Worm (Caenorhabditis elegans) whole organism, late embryonic: ENCODE results near the gene fbxa-218.

Experiments
- C08G9.2 ChIP-seq: sonication (generic microtip); optimal IDR thresholded peaks from 2 replicates; lab custom pipeline; 2016; ENCODE audit warnings: mild to moderate bottlenecking, missing genetic modification characterization, moderate library complexity, missing compliant biosample characterization
- C38D4.7 ChIP-seq: fragments of 200-800 bp; sonication (Bioruptor generic); optimal IDR thresholded peaks from 2 replicates; lab custom pipeline; 2018; ENCODE audit warnings: mild to moderate bottlenecking, missing genetic modification characterization, moderate library complexity, missing compliant biosample characterization
- ahr-1 ChIP-seq: sonication (generic microtip); optimal IDR thresholded peaks from 2 replicates; lab custom pipeline; 2016; ENCODE audit warnings: missing genetic modification characterization, missing compliant biosample characterization
- ama-1 ChIP-seq: fragments of 150-350 bp; optimal IDR thresholded peaks from 2 replicates; lab custom pipeline; 2014
- ceh-14 ChIP-seq: sonication (generic microtip); optimal IDR thresholded peaks from 2 replicates; lab custom pipeline; 2016; ENCODE audit warnings: missing genotype, missing genetic modification characterization, missing compliant biosample characterization
- ceh-18 ChIP-seq: sonication (generic microtip); optimal IDR thresholded peaks from 2 replicates; lab custom pipeline; 2016; ENCODE audit warnings: missing genetic modification characterization, missing compliant biosample characterization
- ceh-22 ChIP-seq: sonication (generic microtip); optimal IDR thresholded peaks from 2 replicates; lab custom pipeline; 2017; ENCODE audit warnings: missing biosample characterization, missing genetic modification characterization
- ceh-24 ChIP-seq: sonication (generic microtip); optimal IDR thresholded peaks from 2 replicates; lab custom pipeline; 2016; ENCODE audit warnings: mild to moderate bottlenecking, missing genetic modification characterization, missing compliant biosample characterization
- ceh-30 ChIP-seq: fragments of 150-350 bp; optimal IDR thresholded peaks from 2 replicates; lab custom pipeline; 2014; ENCODE audit warnings: missing biosample characterization, missing genetic modification characterization
- ceh-31 ChIP-seq: sonication (generic microtip); optimal IDR thresholded peaks from 2 replicates; lab custom pipeline; 2016; ENCODE audit warnings: missing genetic modification characterization, missing compliant biosample characterization
- ceh-34 ChIP-seq: sonication (generic microtip); optimal IDR thresholded peaks from 2 replicates; lab custom pipeline; 2016; ENCODE audit warnings: mild to moderate bottlenecking, missing genetic modification characterization, missing compliant biosample characterization
- ceh-9 ChIP-seq: sonication (generic microtip); optimal IDR thresholded peaks from 2 replicates; lab custom pipeline; 2016; ENCODE audit warnings: mild to moderate bottlenecking, missing genetic modification characterization, inconsistent platforms, missing compliant biosample characterization
- dmd-4 ChIP-seq: sonication (generic microtip); optimal IDR thresholded peaks from 2 replicates; lab custom pipeline; 2016; ENCODE audit warnings: borderline replicate concordance, missing genetic modification characterization, missing compliant biosample characterization
- dve-1 ChIP-seq: sonication (generic microtip); optimal IDR thresholded peaks from 2 replicates; lab custom pipeline; 2017; ENCODE audit warnings: antibody characterized with exemption, mild to moderate bottlenecking, missing genetic modification characterization, missing compliant biosample characterization
- elt-2 ChIP-seq: sonication (generic microtip); optimal IDR thresholded peaks from 2 replicates; lab custom pipeline; 2016; ENCODE audit warnings: missing genetic modification reagents, missing genetic modification characterization, missing compliant biosample characterization
- eyg-1 ChIP-seq: sonication (generic microtip); optimal IDR thresholded peaks from 2 replicates; lab custom pipeline; 2016; ENCODE audit warnings: missing genotype, missing genetic modification characterization, missing compliant biosample characterization
- hlh-13 ChIP-seq: fragments of 200-800 bp; sonication (Bioruptor generic); optimal IDR thresholded peaks from 2 replicates; lab custom pipeline; 2018; ENCODE audit warnings: mild to moderate bottlenecking, missing genetic modification characterization, missing compliant biosample characterization
- hlh-15 ChIP-seq: sonication (generic microtip); optimal IDR thresholded peaks from 2 replicates; lab custom pipeline; 2016; ENCODE audit warnings: missing genetic modification characterization, missing compliant biosample characterization
- hlh-30 ChIP-seq: sonication (generic microtip); optimal IDR thresholded peaks from 2 replicates; lab custom pipeline; 2017; ENCODE audit warnings: antibody characterized with exemption, missing genetic modification characterization, missing compliant biosample characterization; ENCODE audit not compliant: insufficient read depth
- hlh-6 ChIP-seq: sonication (generic microtip); optimal IDR thresholded peaks from 2 replicates; lab custom pipeline; 2016; ENCODE audit warnings: missing genotype, missing genetic modification characterization, missing compliant biosample characterization
- mec-3 ChIP-seq: sonication (generic microtip); optimal IDR thresholded peaks from 2 replicates; lab custom pipeline; 2016; ENCODE audit warnings: borderline replicate concordance, missing genetic modification characterization, missing compliant biosample characterization
- nfya-1 ChIP-seq: sonication (generic microtip); optimal IDR thresholded peaks from 2 replicates; lab custom pipeline; 2017; ENCODE audit warnings: missing genetic modification characterization, mild to moderate bottlenecking, missing compliant biosample characterization, antibody characterized with exemption, moderate library complexity
- nhr-232 ChIP-seq: sonication (generic microtip); optimal IDR thresholded peaks from 2 replicates; lab custom pipeline; 2016; ENCODE audit warnings: missing genetic modification characterization, missing compliant biosample characterization
- npax-4 ChIP-seq: sonication (generic microtip); optimal IDR thresholded peaks from 2 replicates; lab custom pipeline; 2016; ENCODE audit warnings: missing genetic modification characterization, missing compliant biosample characterization
- odd-2 ChIP-seq: sonication (generic microtip); optimal IDR thresholded peaks from 2 replicates; lab custom pipeline; 2017; ENCODE audit warnings: antibody characterized with exemption, mild to moderate bottlenecking, missing genetic modification characterization, missing compliant biosample characterization
- pax-1 ChIP-seq: fragments of 150-350 bp; optimal IDR thresholded peaks from 2 replicates; lab custom pipeline; 2014; ENCODE audit warnings: missing biosample characterization, missing genetic modification characterization
- pqm-1 ChIP-seq: sonication (generic microtip); optimal IDR thresholded peaks from 2 replicates; lab custom pipeline; 2016; ENCODE audit warnings: missing genetic modification characterization, missing compliant biosample characterization
- ref-2 ChIP-seq: sonication (generic microtip); optimal IDR thresholded peaks from 2 replicates; lab custom pipeline; 2016; ENCODE audit warnings: missing genetic modification characterization, missing compliant biosample characterization
- rnt-1 ChIP-seq: sonication (generic microtip); optimal IDR thresholded peaks from 2 replicates; lab custom pipeline; 2016; ENCODE audit warnings: missing genetic modification characterization, missing compliant biosample characterization
- sox-2 ChIP-seq: fragments of 200-800 bp; sonication (Bioruptor generic); IDR thresholded peaks from 2 replicates; pipeline ENCODE4 v1.3.6; 2022; ENCODE audit warnings: missing genetic modification reagents, missing genetic modification characterization, missing compliant biosample characterization
- sox-4 ChIP-seq: sonication (generic microtip); optimal IDR thresholded peaks from 2 replicates; lab custom pipeline; 2017; ENCODE audit warnings: mild to moderate bottlenecking, missing genetic modification characterization, inconsistent platforms, missing compliant biosample characterization
- syd-9 ChIP-seq: sonication (generic microtip); optimal IDR thresholded peaks from 2 replicates; lab custom pipeline; 2016; ENCODE audit warnings: mild to moderate bottlenecking, missing genetic modification characterization, moderate library complexity, missing compliant biosample characterization
- tbx-2 ChIP-seq: sonication (generic microtip); optimal IDR thresholded peaks from 2 replicates; lab custom pipeline; 2016; ENCODE audit warnings: missing genetic modification characterization, missing compliant biosample characterization
- ttx-3 ChIP-seq: sonication (generic microtip); optimal IDR thresholded peaks from 2 replicates; lab custom pipeline; 2016; ENCODE audit warnings: missing genetic modification reagents, missing genetic modification characterization, missing compliant biosample characterization
- unc-42 ChIP-seq: sonication (generic microtip); optimal IDR thresholded peaks from 2 replicates; lab custom pipeline; 2016; ENCODE audit warnings: missing genotype, missing genetic modification characterization, missing compliant biosample characterization
- unc-55 ChIP-seq: sonication (generic microtip); optimal IDR thresholded peaks from 2 replicates; lab custom pipeline; 2017; ENCODE audit warnings: missing biosample characterization, missing genetic modification reagents, missing genetic modification characterization
- unc-86 ChIP-seq: sonication (generic microtip); optimal IDR thresholded peaks from 2 replicates; lab custom pipeline; 2016; ENCODE audit warnings: missing genetic modification characterization, missing compliant biosample characterization
- ztf-16 ChIP-seq: sonication (generic microtip); optimal IDR thresholded peaks from 2 replicates; lab custom pipeline; 2017; ENCODE audit warnings: missing genetic modification characterization, missing compliant biosample characterization

The fbxa-218 gene

ce11 chrIII:12445223-12445622 is 8.9 kb downstream of the fbxa-218 start:
- TF ChIP-seq ceh-14 (tag; lab: Kevin White, UChicago) = no peak
- TF ChIP-seq C08G9.2 = no peak
- no peak for TF ChIP-seq nhr-232 (tag; lab: Kevin White, UChicago)
- TF ChIP-seq ttx-3 (tag; lab: Kevin White, UChicago) = no peak
- TF ChIP-seq ceh-34 (tag; lab: Kevin White, UChicago) = no peak
- TF ChIP-seq C38D4.7 (GFP tag; lab: Kevin White, UChicago) = no peak
- no peak for TF ChIP-seq syd-9 (tag; lab: Kevin White, UChicago)
- no peak for TF ChIP-seq sox-4 (tag; lab: Kevin White, UChicago)
- no peak for TF ChIP-seq ama-1 (lab: Kevin White, UChicago)
- no peak for TF ChIP-seq ceh-18 (tag; lab: Kevin White, UChicago)
- TF ChIP-seq ztf-16 (tag; lab: Kevin White, UChicago) = no peak
- no peak for TF ChIP-seq odd-2 (tag; lab: Kevin White, UChicago)
- no peak for TF ChIP-seq ceh-30 (tag; lab: Kevin White, UChicago)
- no peak for TF ChIP-seq dmd-4
- TF ChIP-seq hlh-13 (GFP tag; lab: Kevin White, UChicago) = no peak
- no peak for TF ChIP-seq ceh-9 (tag; lab: Kevin White, UChicago)
- TF ChIP-seq ahr-1 = no peak
- TF ChIP-seq eyg-1 (tag; lab: Kevin White, UChicago) = no peak
- no peak for TF ChIP-seq hlh-15 (tag; lab: Kevin White, UChicago)
- no peak for TF ChIP-seq tbx-2

ce11 chrIII:12445991-12446502 is 9.7 kb downstream of the fbxa-218 start, which contains the start of gene Y49E10.18:
Gene Y49E10.18 (minus strand): TSS chrIII:12446106.
- TF ChIP-seq unc-86 (tag; lab: Kevin White, UChicago) (no peak), npax-4 (tag; lab: Kevin White, UChicago) (no peak), rnt-1 (no peak), ceh-34 (tag; lab: Kevin White, UChicago) (no peak), ahr-1 (no peak), pax-1 (no peak), sox-2 (GFP tag; lab: Robert Waterston, UW) (no peak), ceh-22 (no peak)

ce11 chrIII:12453315-12453714 is 17.0 kb downstream of the fbxa-218 start, which contains the start of gene ani-1:
Gene ani-1 (minus strand): TSS chrIII:12453375.
- peak; percentile 2 for TF ChIP-seq unc-42 (tag; lab: Kevin White, UChicago)
- peak; percentile 32 for TF ChIP-seq hlh-30
- TF ChIP-seq hlh-13 (GFP tag; lab: Kevin White, UChicago) = no peak
- peak; percentile 38 for TF ChIP-seq nfya-1 (tag; lab: Kevin White, UChicago)
- TF ChIP-seq ceh-31 (tag; lab: Kevin White, UChicago) = peak; percentile 42
- TF ChIP-seq ceh-24 (tag; lab: Kevin White, UChicago) = no peak
- TF ChIP-seq unc-55 (GFP tag; lab: Kevin White, UChicago) = peak; percentile 3

ce11 chrIII:12453785-12454184 is 17.5 kb downstream of the fbxa-218 start:
- peak; percentile 43 for TF ChIP-seq elt-2 (tag; lab: Kevin White, UChicago)
- TF ChIP-seq dve-1 (tag; lab: Kevin White, UChicago) = no peak

- no peak for TF ChIP-seq ref-2
- TF ChIP-seq pqm-1 = no peak
- TF ChIP-seq ceh-18 (tag; lab: Kevin White, UChicago) = no peak
- no peak for TF ChIP-seq mec-3
- no peak for TF ChIP-seq hlh-6 (tag; lab: Kevin White, UChicago)
- TF ChIP-seq nfya-1 (tag; lab: Kevin White, UChicago) = no peak
Measured at ce11 chrIII:12455651-12456420, 19.5 kb downstream of the fbxa-218 start.
